Fruit fly (Drosophila melanogaster): Measurements from ENCODE around the gene Ggt-1.

DNA sequence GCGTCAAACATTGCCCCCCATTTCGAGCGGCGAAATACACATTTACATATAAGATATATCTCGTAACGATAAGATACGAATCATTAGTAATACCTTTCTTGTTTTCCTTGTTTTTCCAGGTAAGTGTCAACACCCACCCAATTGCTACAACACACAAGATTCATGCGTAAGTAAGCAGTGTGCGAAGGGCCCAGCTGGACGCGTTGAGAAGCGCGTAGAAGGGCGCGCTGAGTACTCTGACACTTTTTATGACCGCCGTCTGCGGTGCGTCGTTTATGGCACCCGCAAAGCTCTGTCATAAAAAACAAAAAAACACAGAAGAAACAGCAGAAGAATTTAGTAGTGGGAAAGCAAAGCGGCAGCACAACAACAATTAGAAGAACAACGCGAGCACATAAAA, 35.4 kb upstream of the Ggt-1 start:
- TF ChIP-seq CTCF (optimal IDR thresholded peaks at IDR 0.05) (no peak), CG8478 (optimal IDR thresholded peaks at IDR 0.05) (no peak)
